Fruit fly (Drosophila melanogaster): Measurements from ENCODE around the gene RpS28-like.

Gene RpS28-like

DNA sequence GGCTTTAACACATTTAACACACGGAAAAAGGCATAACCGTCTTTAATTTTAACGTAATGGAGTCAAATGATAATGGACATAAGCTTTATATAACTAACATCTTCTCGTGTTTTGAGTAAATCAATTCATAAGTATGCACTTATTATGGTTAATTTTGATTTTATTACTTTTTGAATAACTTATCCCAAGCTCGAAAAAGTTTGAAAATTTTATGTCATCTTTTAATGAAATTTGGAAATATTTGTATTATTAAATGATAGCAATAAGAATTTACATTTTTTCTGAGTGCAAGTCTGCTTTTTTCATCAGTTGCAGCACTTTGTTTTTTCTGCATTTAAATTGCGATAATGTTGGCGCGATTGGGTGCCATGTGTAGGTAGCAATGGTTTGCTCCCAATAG, 11.2 kb downstream of the RpS28-like start:
- TF ChIP-seq Hr39 (GFP tag; optimal IDR thresholded peaks at IDR 0.05), result peak; percentile 33
- TF ChIP-seq Ets96B (tag; optimal IDR thresholded peaks at IDR 0.05), result peak; percentile 68
- TF ChIP-seq CG3032 (tag; optimal IDR thresholded peaks at IDR 0.05), result peak; percentile 53
- peak; percentile 76 for TF ChIP-seq CG6163 (GFP tag; IDR thresholded peaks at IDR 0.05)
- TF ChIP-seq Met (GFP tag; optimal IDR thresholded peaks at IDR 0.05), result peak; percentile 70
- peak; percentile 55 for TF ChIP-seq CG10669 (GFP tag; optimal IDR thresholded peaks at IDR 0.05)
- peak; percentile 91 for TF ChIP-seq Eip78C (GFP tag)
- TF ChIP-seq CG15336 (GFP tag; IDR thresholded peaks at IDR 0.05), result peak; percentile 78
- TF ChIP-seq Eip75B (GFP tag; optimal IDR thresholded peaks at IDR 0.05), result peak; percentile 57
- no peak for TF ChIP-seq fd85E (GFP tag; optimal IDR thresholded peaks at IDR 0.05)
- peak; percentile 66; the same call in 1 of the 2 replicates for TF ChIP-seq Gug (GFP tag; IDR thresholded peaks at IDR 0.05)
- no peak for TF ChIP-seq Eip93F (GFP tag; optimal IDR thresholded peaks at IDR 0.05)
- peak; percentile 35; the same call in 1 of the 2 replicates for TF ChIP-seq CG11294 (GFP tag; IDR thresholded peaks at IDR 0.05)
- TF ChIP-seq svp (GFP tag), result peak; percentile 70
- TF ChIP-seq Hr4 (GFP tag; optimal IDR thresholded peaks at IDR 0.05), result peak; percentile 59
- peak; percentile 13 for TF ChIP-seq CG8319 (GFP tag; optimal IDR thresholded peaks at IDR 0.05)
- TF ChIP-seq OdsH (GFP tag; optimal IDR thresholded peaks at IDR 0.05), result peak; percentile 72
- TF ChIP-seq spab (GFP tag; optimal IDR thresholded peaks at IDR 0.05), result peak; percentile 50
- TF ChIP-seq CG31627 (GFP tag; optimal IDR thresholded peaks at IDR 0.05), result peak; percentile 42
- TF ChIP-seq achi (GFP tag; optimal IDR thresholded peaks at IDR 0.05), result peak; percentile 71
- TF ChIP-seq CG8632 (GFP tag; optimal IDR thresholded peaks at IDR 0.05), result peak; percentile 48
- peak; percentile 42 for TF ChIP-seq Sox102F (GFP tag; optimal IDR thresholded peaks at IDR 0.05)
- TF ChIP-seq pdm3 (GFP tag; optimal IDR thresholded peaks at IDR 0.05), result peak; percentile 71
- TF ChIP-seq CG4318 (GFP tag; optimal IDR thresholded peaks at IDR 0.05), result peak; percentile 48
- peak; percentile 23 for TF ChIP-seq CG7368 (GFP tag; optimal IDR thresholded peaks at IDR 0.05)
- TF ChIP-seq net (GFP tag; optimal IDR thresholded peaks at IDR 0.05), result peak; percentile 54
- no peak for TF ChIP-seq CG11902 (GFP tag; optimal IDR thresholded peaks at IDR 0.05)
- peak; percentile 52 for TF ChIP-seq CG6276 (GFP tag; optimal IDR thresholded peaks at IDR 0.05)
- peak; percentile 28 for TF ChIP-seq CG11762 (GFP tag; optimal IDR thresholded peaks at IDR 0.05; ENCODE audit: insufficient read depth)
- peak; percentile 74 for TF ChIP-seq esn (GFP tag; optimal IDR thresholded peaks at IDR 0.05)
- no peak for TF ChIP-seq CG16779 (tag; optimal IDR thresholded peaks at IDR 0.05)
- no peak for TF ChIP-seq vri (GFP tag; optimal IDR thresholded peaks at IDR 0.05)
- TF ChIP-seq CG34406 (GFP tag; optimal IDR thresholded peaks at IDR 0.05), result peak; percentile 62
- no peak for TF ChIP-seq Hr38 (GFP tag; optimal IDR thresholded peaks at IDR 0.05)
- TF ChIP-seq CG6808 (GFP tag; optimal IDR thresholded peaks at IDR 0.05), result peak; percentile 45
- no peak for TF ChIP-seq CG9139 (GFP tag; optimal IDR thresholded peaks at IDR 0.05)
- peak; percentile 53 for TF ChIP-seq topi (GFP tag; optimal IDR thresholded peaks at IDR 0.05)
- peak; percentile 70 for TF ChIP-seq acj6 (GFP tag; optimal IDR thresholded peaks at IDR 0.05)
- TF ChIP-seq salr (GFP tag; optimal IDR thresholded peaks at IDR 0.05), result peak in 1 of 2 experiments; percentile 69
- peak; percentile 10 to 41 for TF ChIP-seq ss (GFP tag; optimal IDR thresholded peaks at IDR 0.05)
- peak; percentile 38 for TF ChIP-seq Sox15 (GFP tag; optimal IDR thresholded peaks at IDR 0.05)
- peak; percentile 70 for TF ChIP-seq CG3919 (GFP tag; optimal IDR thresholded peaks at IDR 0.05)
- peak; percentile 50 for TF ChIP-seq lz (GFP tag; optimal IDR thresholded peaks at IDR 0.05)
- TF ChIP-seq Sox14 (GFP tag; optimal IDR thresholded peaks at IDR 0.05), result peak; percentile 51
- peak; percentile 48 for TF ChIP-seq Smox (GFP tag; optimal IDR thresholded peaks at IDR 0.05)
- TF ChIP-seq dac (GFP tag; optimal IDR thresholded peaks at IDR 0.05), result peak; percentile 3
- TF ChIP-seq fd59A (GFP tag; optimal IDR thresholded peaks at IDR 0.05), result peak; percentile 36
- TF ChIP-seq CG32006 (GFP tag; optimal IDR thresholded peaks at IDR 0.05), result peak; percentile 72
- peak; percentile 82 for TF ChIP-seq eg (GFP tag; IDR thresholded peaks at IDR 0.05)
- TF ChIP-seq fkh (GFP tag; optimal IDR thresholded peaks at IDR 0.05), result no peak
- TF ChIP-seq Ets21C (GFP tag; optimal IDR thresholded peaks at IDR 0.05), result peak; percentile 20
- TF ChIP-seq cyc (GFP tag; optimal IDR thresholded peaks at IDR 0.05), result peak; percentile 32
